Worm (Caenorhabditis elegans) whole organism, L1 larva: ENCODE measurements around the gene W05B10.4.

ENCODE experiments used
- C04F5.9 ChIP-seq: sonication (generic microtip); optimal IDR thresholded peaks from 2 replicates; lab custom pipeline; 2016; ENCODE audit warnings: missing genetic modification characterization, missing compliant biosample characterization
- C16A3.4 ChIP-seq: fragments of 150-350 bp; optimal IDR thresholded peaks from 2 replicates; lab custom pipeline; 2014; ENCODE audit warnings: missing biosample characterization, missing genetic modification characterization
- C34B4.2 ChIP-seq: sonication (generic microtip); optimal IDR thresholded peaks from 2 replicates; lab custom pipeline; 2017; ENCODE audit warnings: mild to moderate bottlenecking, missing genetic modification characterization, missing compliant biosample characterization
- F16B12.6 ChIP-seq: fragments of 150-350 bp; optimal IDR thresholded peaks from 2 replicates; lab custom pipeline; 2014; ENCODE audit warnings: missing biosample characterization, missing genetic modification characterization
- alr-1 ChIP-seq: fragments of 200-800 bp; sonication (Bioruptor generic); optimal IDR thresholded peaks from 2 replicates; lab custom pipeline; 2018; ENCODE audit warnings: borderline replicate concordance, mild to moderate bottlenecking, missing genetic modification characterization, missing compliant biosample characterization
- blmp-1 ChIP-seq: fragments of 150-350 bp; optimal IDR thresholded peaks from 2 replicates; lab custom pipeline; 2014; ENCODE audit warnings: missing biosample characterization, missing genetic modification characterization
- ceh-63 ChIP-seq: fragments of 200-800 bp; sonication (Bioruptor generic); optimal IDR thresholded peaks from 2 replicates; lab custom pipeline; 2018; ENCODE audit warnings: mild to moderate bottlenecking, missing genetic modification characterization, missing compliant biosample characterization
- ceh-82 ChIP-seq, 3 experiments: fragments of 150-350 bp in 1 of 3; sonication (generic microtip) in 2 of 3; optimal IDR thresholded peaks; 2 replicates each; lab custom pipeline; 2014 to 2017; ENCODE audit warnings: missing biosample characterization in 3 of 3, missing genetic modification characterization in 3 of 3
- ceh-88 ChIP-seq: fragments of 200-800 bp; sonication (Bioruptor generic); IDR thresholded peaks from 2 replicates; pipeline ENCODE4 v1.3.6; 2022; ENCODE audit warnings: missing genetic modification characterization, missing compliant biosample characterization
- ces-1 ChIP-seq: fragments of 150-350 bp; optimal IDR thresholded peaks from 2 replicates; lab custom pipeline; 2014; ENCODE audit warnings: missing biosample characterization, missing genetic modification reagents, missing genetic modification characterization
- efl-1 ChIP-seq, 4 experiments: fragments of 150-350 bp; optimal IDR thresholded peaks in 3 of 4; peaks in 1 of 4; 1 replicate in 1 of 4; 2 replicates in 3 of 4; lab custom pipeline; 2014; ENCODE audit warnings: missing biosample characterization in 2 of 4, missing genetic modification characterization in 2 of 4, missing genetic modification reagents in 2 of 4
- efl-3 ChIP-seq: fragments of 200-800 bp; sonication (Bioruptor generic); optimal IDR thresholded peaks from 2 replicates; lab custom pipeline; 2018; ENCODE audit warnings: mild to moderate bottlenecking, missing genetic modification characterization, missing compliant biosample characterization
- elt-2 ChIP-seq: sonication (generic microtip); optimal IDR thresholded peaks from 2 replicates; lab custom pipeline; 2016; ENCODE audit warnings: missing genetic modification characterization, mild to moderate bottlenecking, inconsistent platforms, missing compliant biosample characterization, missing genetic modification reagents
- jun-1 ChIP-seq: fragments of 150-350 bp; optimal IDR thresholded peaks from 2 replicates; lab custom pipeline; 2014; ENCODE audit warnings: missing biosample characterization, missing genetic modification reagents, missing genetic modification characterization
- lin-14 ChIP-seq: fragments of 200-800 bp; sonication (Bioruptor generic); optimal IDR thresholded peaks from 2 replicates; lab custom pipeline; 2018; ENCODE audit warnings: mild to moderate bottlenecking, missing genetic modification characterization, moderate library complexity, missing compliant biosample characterization
- lin-15B ChIP-seq: fragments of 150-350 bp; sonication (generic microtip); optimal IDR thresholded peaks from 3 replicates; lab custom pipeline; 2014; ENCODE audit warnings: missing biosample characterization, missing genetic modification characterization
- lin-35 ChIP-seq, 2 experiments: fragments of 150-350 bp; optimal IDR thresholded peaks; 2 replicates each; lab custom pipeline; 2014; ENCODE audit warnings: missing biosample characterization in 2 of 2, missing genetic modification characterization in 2 of 2, missing genetic modification reagents in 2 of 2
- nhr-12 ChIP-seq: sonication (generic microtip); optimal IDR thresholded peaks from 2 replicates; lab custom pipeline; 2017; ENCODE audit warnings: missing biosample characterization, missing genetic modification characterization
- nhr-19 ChIP-seq: fragments of 200-800 bp; sonication (Bioruptor generic); conservative IDR thresholded peaks from 2 replicates; pipeline ENCODE4 v1.3.6; 2022; ENCODE audit warnings: missing genetic modification characterization, missing compliant biosample characterization
- nhr-237 ChIP-seq: fragments of 150-350 bp; optimal IDR thresholded peaks from 2 replicates; lab custom pipeline; 2014; ENCODE audit warnings: missing biosample characterization, missing genetic modification characterization
- nhr-84 ChIP-seq: sonication (generic microtip); optimal IDR thresholded peaks from 2 replicates; lab custom pipeline; 2017; ENCODE audit warnings: missing biosample characterization, missing genetic modification characterization
- pag-3 ChIP-seq: sonication (generic microtip); optimal IDR thresholded peaks from 2 replicates; lab custom pipeline; 2017; ENCODE audit warnings: missing genetic modification characterization, mild to moderate bottlenecking, missing compliant biosample characterization, antibody characterized with exemption, borderline replicate concordance; ENCODE audit not compliant: insufficient read depth
- pax-3 ChIP-seq: fragments of 200-800 bp; sonication (Bioruptor generic); optimal IDR thresholded peaks from 2 replicates; lab custom pipeline; 2018; ENCODE audit warnings: mild to moderate bottlenecking, missing genetic modification characterization, moderate library complexity, missing compliant biosample characterization
- pqm-1 ChIP-seq: sonication (generic microtip); optimal IDR thresholded peaks from 3 replicates; lab custom pipeline; 2017; ENCODE audit warnings: missing biosample characterization, missing genetic modification characterization
- rnt-1 ChIP-seq: sonication (generic microtip); optimal IDR thresholded peaks from 2 replicates; lab custom pipeline; 2016; ENCODE audit warnings: mild to moderate bottlenecking, missing genetic modification characterization, moderate library complexity, missing compliant biosample characterization
- snpc-4 ChIP-seq: fragments of 150-350 bp; optimal IDR thresholded peaks from 2 replicates; lab custom pipeline; 2014; ENCODE audit warnings: missing biosample characterization, missing genetic modification characterization
- sup-37 ChIP-seq: fragments of 200-800 bp; sonication (Bioruptor generic); optimal IDR thresholded peaks from 2 replicates; lab custom pipeline; 2018; ENCODE audit warnings: mild to moderate bottlenecking, missing genetic modification characterization, missing compliant biosample characterization
- unc-130 ChIP-seq: fragments of 150-350 bp; optimal IDR thresholded peaks from 2 replicates; lab custom pipeline; 2017; ENCODE audit warnings: missing biosample characterization, missing genetic modification characterization, inconsistent platforms
- unc-30 ChIP-seq: sonication (generic microtip); optimal IDR thresholded peaks from 2 replicates; lab custom pipeline; 2017; ENCODE audit warnings: missing biosample characterization, missing genetic modification characterization
- unc-62 ChIP-seq: fragments of 150-350 bp; optimal IDR thresholded peaks from 2 replicates; lab custom pipeline; 2014; ENCODE audit warnings: missing biosample characterization, missing genetic modification reagents, missing genetic modification characterization
- vab-15 ChIP-seq: sonication (generic microtip); optimal IDR thresholded peaks from 2 replicates; lab custom pipeline; 2017; ENCODE audit warnings: missing genotype, mild to moderate bottlenecking, missing genetic modification characterization, missing compliant biosample characterization

The W05B10.4 gene

DNA sequence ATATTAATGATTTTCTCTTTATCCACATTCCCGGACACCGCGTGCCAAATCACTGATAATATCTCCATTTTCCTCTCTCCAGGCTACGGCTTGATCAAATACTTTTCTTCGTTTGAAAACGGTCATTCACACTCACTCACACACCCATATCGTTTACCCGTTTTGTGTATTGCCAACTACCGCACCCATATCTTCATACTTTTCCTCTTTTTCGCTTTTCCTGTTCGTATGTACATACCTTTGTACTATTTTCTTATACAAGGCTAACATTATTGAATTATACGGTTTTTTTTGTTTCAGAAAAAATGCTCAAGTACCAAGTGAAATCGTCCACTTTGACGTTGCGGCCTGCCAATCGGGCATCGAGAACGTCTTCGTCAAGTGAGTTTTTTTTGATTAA lies at the start of gene W05B10.4:
Gene W05B10.4 (plus strand): TSS at position 301 of the 400 bp plus-strand sequence.
- TF ChIP-seq jun-1 (no peak), blmp-1 (tag; lab: Kevin White, UChicago) (peak; percentile 5)

DNA sequence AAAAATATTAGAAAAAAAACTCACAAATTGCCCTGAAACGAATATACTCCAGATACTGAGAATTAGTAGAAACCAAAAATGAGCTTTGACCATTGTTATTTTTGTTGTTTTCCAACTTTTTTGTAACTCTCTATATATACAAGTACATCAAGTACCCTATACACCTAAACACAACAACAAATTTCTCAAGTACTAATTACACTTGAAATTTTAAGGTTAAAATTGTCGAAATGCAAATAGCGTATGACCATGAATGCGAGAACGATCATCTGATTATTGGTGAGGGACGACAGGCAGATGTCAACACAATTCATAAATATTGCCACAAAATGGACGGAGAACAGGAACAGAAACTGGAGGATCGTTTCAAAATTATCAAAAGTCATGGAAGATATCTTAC lies 43.7 kb upstream of the W05B10.4 start, which contains the start of gene F56H9.9:
Gene F56H9.9 (minus strand): TSS at position 101 of the 400 bp plus-strand sequence.
- TF ChIP-seq vab-15 = no peak
- TF ChIP-seq unc-130 (tag; lab: Kevin White, UChicago) = no peak
- TF ChIP-seq pag-3 (tag; lab: Kevin White, UChicago) = no peak
- TF ChIP-seq ceh-82 (tag; optimal IDR thresholded peaks at IDR 0.05; lab: Kevin White, UChicago) = no peak
- TF ChIP-seq lin-15B (tag; lab: Kevin White, UChicago) = no peak
- TF ChIP-seq nhr-237 (tag; lab: Kevin White, UChicago) = no peak
- no peak for TF ChIP-seq rnt-1 (tag; lab: Kevin White, UChicago)
- no peak for TF ChIP-seq sup-37 (GFP tag; lab: Kevin White, UChicago)
- no peak for TF ChIP-seq snpc-4 (tag; lab: Kevin White, UChicago)
- no peak for TF ChIP-seq nhr-84 (tag; lab: Kevin White, UChicago)

DNA sequence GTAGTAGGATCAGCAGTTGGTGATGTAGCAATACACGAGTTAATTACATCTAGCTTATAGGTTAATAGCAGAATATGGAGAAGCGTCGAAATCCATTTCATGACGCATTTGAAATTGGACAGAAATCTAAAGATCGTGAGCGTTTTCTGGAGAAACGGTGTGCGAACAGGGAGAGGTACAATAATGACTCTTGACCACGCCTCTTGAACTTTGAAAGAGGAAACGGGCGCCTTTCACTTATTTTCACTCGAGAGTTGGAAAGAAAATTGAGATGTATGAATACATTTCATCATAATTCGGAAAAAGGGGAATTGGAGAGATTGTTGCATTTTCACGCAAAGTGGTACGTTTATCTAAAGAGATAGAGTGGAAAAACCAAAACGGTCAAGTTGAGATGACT lies 38.3 kb upstream of the W05B10.4 start, which contains the start of gene F56H9.6:
Gene F56H9.6 (minus strand): TSS at position 101 of the 400 bp plus-strand sequence.
- TF ChIP-seq ceh-63 (GFP tag; lab: Kevin White, UChicago) (no peak), blmp-1 (tag; lab: Kevin White, UChicago) (peak; percentile 31)

DNA sequence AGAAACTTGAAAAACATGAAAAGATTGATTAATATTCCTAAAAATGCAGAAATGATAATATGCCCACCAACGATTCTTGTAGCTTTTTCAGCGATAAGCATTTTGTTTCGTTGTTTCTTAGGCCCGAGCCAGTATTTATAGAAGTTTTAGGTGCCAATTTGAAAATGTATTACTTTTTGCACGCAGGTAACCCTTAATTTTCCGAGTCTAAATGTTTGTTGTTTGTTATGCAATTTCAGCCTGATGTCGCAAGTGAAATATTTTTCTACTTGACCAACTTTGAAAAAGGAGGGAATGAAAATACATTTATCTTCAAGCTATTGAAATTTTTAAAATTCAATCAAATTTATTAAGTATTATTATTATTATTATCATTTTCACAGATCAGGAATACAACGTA lies 36.0 kb upstream of the W05B10.4 start, which contains the start of gene srx-113:
Gene srx-113 (minus strand): TSS at position 101 of the 400 bp plus-strand sequence.
- TF ChIP-seq pax-3 (tag; lab: Kevin White, UChicago) (peak; percentile 14), F16B12.6 (tag; lab: Kevin White, UChicago) (no peak)

DNA sequence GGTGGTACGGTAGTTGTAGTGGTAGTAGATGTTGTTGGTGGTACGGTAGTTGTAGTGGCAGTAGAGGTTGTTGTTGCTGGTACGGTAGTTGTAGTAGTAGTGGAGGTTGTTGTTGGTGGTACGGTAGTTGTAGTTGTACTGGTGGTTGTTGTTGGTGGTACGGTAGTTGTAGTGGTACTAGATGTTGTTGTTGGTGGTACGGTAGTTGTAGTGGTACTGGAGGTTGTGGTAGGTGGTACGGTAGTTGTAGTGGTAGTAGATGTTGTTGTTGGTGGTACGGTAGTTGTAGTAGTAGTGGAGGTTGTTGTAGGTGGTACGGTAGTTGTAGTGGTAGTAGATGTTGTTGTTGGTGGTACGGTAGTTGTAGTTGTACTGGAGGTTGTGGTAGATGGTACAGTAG lies 35.0 kb upstream of the W05B10.4 start:
- no peak for TF ChIP-seq nhr-12 (tag; lab: Kevin White, UChicago)
- TF ChIP-seq C34B4.2 (tag; lab: Kevin White, UChicago) = no peak

DNA sequence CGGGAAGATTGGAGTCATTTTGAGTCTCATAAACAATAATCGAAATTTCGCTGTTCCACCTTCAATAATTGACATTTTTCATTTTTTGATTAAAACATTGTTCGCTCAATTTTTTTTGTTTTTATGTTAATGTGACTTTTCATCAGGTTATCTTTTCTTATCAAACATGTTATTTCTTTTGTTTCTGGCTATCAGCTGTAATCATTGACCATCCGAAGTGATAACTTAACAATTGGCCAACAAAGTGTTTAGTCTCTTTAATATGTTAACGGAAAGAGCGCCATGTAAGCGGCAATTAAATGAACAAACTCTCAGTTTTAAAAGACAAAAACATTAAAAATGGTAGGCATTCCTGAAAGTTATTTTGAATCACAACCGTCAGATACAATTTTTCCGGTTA lies 34.0 kb upstream of the W05B10.4 start:
- TF ChIP-seq lin-35 (GFP tag; optimal IDR thresholded peaks at IDR 0.05; lab: Kevin White, UChicago) (peak in 1 of 2 experiments; percentile 22), efl-3 (no peak), ces-1 (no peak), unc-30 (no peak), lin-14 (GFP tag; lab: Kevin White, UChicago) (no peak), elt-2 (tag; lab: Kevin White, UChicago) (peak; percentile 85), sup-37 (GFP tag; lab: Kevin White, UChicago) (no peak)

DNA sequence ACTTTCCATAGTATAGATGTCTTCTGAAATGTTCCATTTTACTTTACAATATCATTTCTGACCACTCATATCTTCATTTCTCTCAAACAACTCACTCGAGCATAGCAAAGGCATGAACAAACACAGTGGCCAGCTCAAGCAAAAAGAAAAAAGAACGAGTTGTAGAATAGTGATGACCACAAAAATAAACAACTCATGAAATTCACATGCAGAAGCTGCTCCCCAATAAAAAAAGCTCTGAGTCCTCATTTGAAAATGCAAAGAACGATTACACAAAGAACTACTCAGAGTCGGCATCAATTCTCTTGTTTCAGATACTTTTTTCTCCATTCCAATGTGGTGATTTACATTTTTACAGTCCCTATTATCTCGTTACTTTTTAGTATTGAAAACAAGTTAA lies 33.3 kb upstream of the W05B10.4 start:
- TF ChIP-seq unc-62 (no peak), C04F5.9 (no peak), efl-1 (optimal IDR thresholded peaks at IDR 0.05; lab: Kevin White, UChicago) (no peak), efl-1 (GFP tag; optimal IDR thresholded peaks at IDR 0.05 in 1 of 2; lab: Kevin White, UChicago) (peak in 1 of 2 experiments; percentile 80), C16A3.4 (tag; lab: Kevin White, UChicago) (no peak), pqm-1 (tag; lab: Kevin White, UChicago) (no peak), nhr-19 (GFP tag; lab: Robert Waterston, UW) (peak; percentile 49), ceh-88 (GFP tag; lab: Robert Waterston, UW) (no peak), alr-1 (tag; lab: Kevin White, UChicago) (no peak), rnt-1 (tag; lab: Kevin White, UChicago) (peak; percentile 20)
